Worm (Caenorhabditis elegans): ENCODE results near the gene C03A3.2.

The C03A3.2 gene

ce11 chrX:11241479-11241878 lies 21.2 kb upstream of the C03A3.2 start:
- TF ChIP-seq elt-4 (tag; optimal IDR thresholded peaks at IDR 0.05) (no peak), pros-1 (tag; optimal IDR thresholded peaks at IDR 0.05) (no peak), hlh-15 (tag; optimal IDR thresholded peaks at IDR 0.05) (no peak), hlh-6 (tag; optimal IDR thresholded peaks at IDR 0.05) (no peak), lin-11 (tag; optimal IDR thresholded peaks at IDR 0.05) (no peak), eyg-1 (tag; optimal IDR thresholded peaks at IDR 0.05) (no peak), K02D7.2 (tag; optimal IDR thresholded peaks at IDR 0.05) (no peak), ceh-45 (GFP tag; IDR thresholded peaks at IDR 0.05) (no peak), hlh-8 (tag; optimal IDR thresholded peaks at IDR 0.05) (no peak), ceh-9 (tag; optimal IDR thresholded peaks at IDR 0.05) (no peak), lim-6 (tag; optimal IDR thresholded peaks at IDR 0.05) (no peak), Y22D7AL.16 (tag; optimal IDR thresholded peaks at IDR 0.05) (no peak), ceh-30 (tag; optimal IDR thresholded peaks at IDR 0.05) (no peak), madf-2 (tag; optimal IDR thresholded peaks at IDR 0.05) (no peak)

ce11 chrX:11243604-11244003 lies 19.0 kb upstream of the C03A3.2 start:
- TF ChIP-seq ceh-45 (GFP tag; IDR thresholded peaks at IDR 0.05) (no peak), elt-2 (tag; optimal IDR thresholded peaks at IDR 0.05) (no peak), che-1 (tag; optimal IDR thresholded peaks at IDR 0.05) (no peak), tbx-2 (tag; optimal IDR thresholded peaks at IDR 0.05) (no peak), unc-3 (GFP tag; conservative IDR thresholded peaks at IDR 0.05) (no peak), unc-3 (tag; optimal IDR thresholded peaks at IDR 0.05) (no peak), pha-4 (tag; optimal IDR thresholded peaks at IDR 0.05) (no peak), syd-9 (tag; optimal IDR thresholded peaks at IDR 0.05) (no peak)

- peak; percentile 76 for TF ChIP-seq unc-42 (tag; optimal IDR thresholded peaks at IDR 0.05)
- TF ChIP-seq sox-4 (tag; optimal IDR thresholded peaks at IDR 0.05), result no peak
Observed at ce11 chrX:11245056-11245455, 17.6 kb upstream of the C03A3.2 start.

- TF ChIP-seq ref-2 (tag; optimal IDR thresholded peaks at IDR 0.05), result peak; percentile 19
- TF ChIP-seq ceh-6 (GFP tag; optimal IDR thresholded peaks at IDR 0.05), result no peak
- TF ChIP-seq sox-4 (tag; optimal IDR thresholded peaks at IDR 0.05), result no peak
- no peak for TF ChIP-seq ttx-3 (tag; optimal IDR thresholded peaks at IDR 0.05)
- peak; percentile 59 for TF ChIP-seq ceh-2 (tag; optimal IDR thresholded peaks at IDR 0.05)
- peak; percentile 40 for TF ChIP-seq ceh-31 (tag; optimal IDR thresholded peaks at IDR 0.05)
- TF ChIP-seq odd-2 (tag; optimal IDR thresholded peaks at IDR 0.05), result no peak
- no peak for TF ChIP-seq fax-1 (tag; optimal IDR thresholded peaks at IDR 0.05)
- no peak for TF ChIP-seq hlh-8 (tag; optimal IDR thresholded peaks at IDR 0.05)
- peak; percentile 40 for TF ChIP-seq nfya-1 (tag; optimal IDR thresholded peaks at IDR 0.05)
- peak; percentile 28 for TF ChIP-seq fkh-6 (tag; optimal IDR thresholded peaks at IDR 0.05)
- no peak for TF ChIP-seq npax-4 (tag; optimal IDR thresholded peaks at IDR 0.05)
- TF ChIP-seq ceh-45 (GFP tag; IDR thresholded peaks at IDR 0.05), result no peak
- no peak for TF ChIP-seq pros-1 (tag; optimal IDR thresholded peaks at IDR 0.05)
- peak; percentile 17 for TF ChIP-seq ceh-18 (tag; optimal IDR thresholded peaks at IDR 0.05)
- no peak for TF ChIP-seq unc-42 (tag; optimal IDR thresholded peaks at IDR 0.05)
- peak; percentile 44 for TF ChIP-seq C08G9.2 (tag; optimal IDR thresholded peaks at IDR 0.05)
- no peak for TF ChIP-seq ceh-48 (tag; optimal IDR thresholded peaks at IDR 0.05)
- no peak for TF ChIP-seq nhr-11 (tag; optimal IDR thresholded peaks at IDR 0.05)
- TF ChIP-seq hlh-30 (tag; optimal IDR thresholded peaks at IDR 0.05; ENCODE audit: insufficient read depth), result peak; percentile 92
- no peak for TF ChIP-seq sox-2 (GFP tag; IDR thresholded peaks at IDR 0.05)
- TF ChIP-seq T23F11.4 (GFP tag; optimal IDR thresholded peaks at IDR 0.05), result no peak
- TF ChIP-seq F13H6.1 (tag; optimal IDR thresholded peaks at IDR 0.05), result no peak
- TF ChIP-seq madf-2 (tag; optimal IDR thresholded peaks at IDR 0.05), result no peak
- TF ChIP-seq pha-4 (tag; optimal IDR thresholded peaks at IDR 0.05), result no peak
- no peak for TF ChIP-seq ceh-22 (tag; optimal IDR thresholded peaks at IDR 0.05)
- peak; percentile 3 for TF ChIP-seq elt-2 (tag; optimal IDR thresholded peaks at IDR 0.05)
- no peak for TF ChIP-seq tbx-7 (tag; optimal IDR thresholded peaks at IDR 0.05)
- no peak for TF ChIP-seq syd-9 (tag; optimal IDR thresholded peaks at IDR 0.05)
- no peak for TF ChIP-seq ama-1 (optimal IDR thresholded peaks at IDR 0.05)
- TF ChIP-seq rnt-1 (tag; optimal IDR thresholded peaks at IDR 0.05), result peak; percentile 37
- TF ChIP-seq gmeb-2 (tag; optimal IDR thresholded peaks at IDR 0.05), result no peak
- TF ChIP-seq dmd-4 (tag; optimal IDR thresholded peaks at IDR 0.05; ENCODE audit: borderline replicate concordance), result no peak
- no peak for TF ChIP-seq pat-9 (tag; optimal IDR thresholded peaks at IDR 0.05)
Observed at ce11 chrX:11248083-11248482, 14.6 kb upstream of the C03A3.2 start.
